2 fruit fly cellular contexts compared by ENCODE assay signal in the genomic region with DNA sequence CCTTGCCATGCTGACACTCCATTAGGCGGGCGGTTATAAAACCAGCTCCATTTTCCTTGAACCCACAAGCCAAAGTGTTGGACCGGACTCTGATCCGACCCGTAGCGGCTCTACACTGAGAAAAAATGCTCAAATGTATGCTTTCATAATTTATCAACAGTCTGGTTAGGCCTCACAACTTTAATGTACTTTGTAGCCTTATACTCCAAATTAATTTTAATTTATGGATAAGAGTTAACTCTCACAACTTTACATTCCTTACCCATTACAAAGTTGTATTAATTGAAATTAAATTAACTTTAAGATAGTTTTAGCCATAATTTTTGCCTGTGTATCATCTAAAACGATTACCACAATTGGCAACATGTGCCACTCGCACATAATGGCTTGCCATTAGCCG.
A peak's percentile ranks its signal among the peaks of the same experiment; 100 is the strongest.
TF ChIP-seq lines count a peak whose summit lies in the region.

No protein-coding gene starts in this region.

TF ChIP-seq in whole organism, embryonic, 481 proteins besides CTCF, POLR2A, EP300 and RAD21 (continued from another document and continues in another):
- TF ChIP-seq CG13296 (GFP tag; optimal IDR thresholded peaks at IDR 0.05; lab: Kevin White, UChicago): peak; percentile 34
- peak; percentile 27 for TF ChIP-seq CG1233 (GFP tag; optimal IDR thresholded peaks at IDR 0.05; lab: Kevin White, UChicago)
- TF ChIP-seq Deaf1 (tag; optimal IDR thresholded peaks at IDR 0.05; lab: Kevin White, UChicago): peak; percentile 4
- TF ChIP-seq dysf (GFP tag; IDR thresholded peaks at IDR 0.05; lab: Robert Waterston, UW): peak; percentile 53; the same call in 2 of the 3 replicates
- TF ChIP-seq CG32532 (GFP tag; IDR thresholded peaks at IDR 0.05; lab: Robert Waterston, UW): peak; percentile 23; the same call in 1 of the 2 replicates
- no peak for TF ChIP-seq disco-r (GFP tag; optimal IDR thresholded peaks at IDR 0.05; lab: Kevin White, UChicago)
- TF ChIP-seq Pdp1 (GFP tag; optimal IDR thresholded peaks at IDR 0.05; lab: Kevin White, UChicago): peak in 1 of 2 experiments; percentile 21
- TF ChIP-seq CG12299 (tag; optimal IDR thresholded peaks at IDR 0.05; lab: Kevin White, UChicago): no peak
- no peak for TF ChIP-seq Hey (tag; optimal IDR thresholded peaks at IDR 0.05; lab: Kevin White, UChicago)
- peak; percentile 32 for TF ChIP-seq CG10209 (GFP tag; optimal IDR thresholded peaks at IDR 0.05; lab: Kevin White, UChicago)
- TF ChIP-seq bigmax (GFP tag; optimal IDR thresholded peaks at IDR 0.05; lab: Kevin White, UChicago): no peak
- no peak for TF ChIP-seq Camta (GFP tag; optimal IDR thresholded peaks at IDR 0.05; lab: Kevin White, UChicago)
- peak; percentile 11 for TF ChIP-seq CG1603 (tag; optimal IDR thresholded peaks at IDR 0.05; lab: Kevin White, UChicago)
- TF ChIP-seq pan (optimal IDR thresholded peaks at IDR 0.05; lab: Kevin White, UChicago): no peak
- TF ChIP-seq pan (GFP tag; optimal IDR thresholded peaks at IDR 0.05 in 1 of 2, IDR thresholded peaks at IDR 0.05 in 1 of 2): no peak
- TF ChIP-seq HHEX (GFP tag; optimal IDR thresholded peaks at IDR 0.05; lab: Kevin White, UChicago): peak; percentile 36
- peak; percentile 53 for TF ChIP-seq Rfx (GFP tag; IDR thresholded peaks at IDR 0.05; lab: Robert Waterston, UW)
- peak; percentile 38 for TF ChIP-seq CG18599 (GFP tag; optimal IDR thresholded peaks at IDR 0.05; lab: Kevin White, UChicago)
- 0 out of 2 replicates have a peak, but pooled peaks have one; percentile 17 for TF ChIP-seq CG4404 (GFP tag; IDR thresholded peaks at IDR 0.05; lab: Robert Waterston, UW)
- TF ChIP-seq Med (GFP tag; lab: Kevin White, UChicago): peak; percentile 83
- peak; percentile 39 for TF ChIP-seq sens (GFP tag; lab: Kevin White, UChicago)
- peak; percentile 31 for TF ChIP-seq caup (GFP tag; optimal IDR thresholded peaks at IDR 0.05; lab: Kevin White, UChicago; ENCODE audit: severe bottlenecking)
- TF ChIP-seq PHDP (tag; optimal IDR thresholded peaks at IDR 0.05; lab: Kevin White, UChicago): peak; percentile 42
- peak; percentile 42; the same call in 1 of the 3 replicates for TF ChIP-seq CG11695 (GFP tag; IDR thresholded peaks at IDR 0.05; lab: Robert Waterston, UW)
- peak; percentile 7 for TF ChIP-seq CG8388 (GFP tag; optimal IDR thresholded peaks at IDR 0.05; lab: Kevin White, UChicago)
- TF ChIP-seq CG9817 (tag; optimal IDR thresholded peaks at IDR 0.05; lab: Kevin White, UChicago): peak; percentile 26
- peak; percentile 37; the same call in 2 of the 3 replicates for TF ChIP-seq row (GFP tag; IDR thresholded peaks at IDR 0.05; lab: Robert Waterston, UW)
- TF ChIP-seq CG4854 (GFP tag; optimal IDR thresholded peaks at IDR 0.05; lab: Kevin White, UChicago): no peak
- peak; percentile 37; the same call in 1 of the 2 replicates for TF ChIP-seq gsb (GFP tag; IDR thresholded peaks at IDR 0.05; lab: Robert Waterston, UW)
- TF ChIP-seq CG8290 (GFP tag; optimal IDR thresholded peaks at IDR 0.05; lab: Kevin White, UChicago): no peak
- TF ChIP-seq CG8290 (tag; optimal IDR thresholded peaks at IDR 0.05; lab: Kevin White, UChicago): peak in 1 of 2 experiments; percentile 13
- TF ChIP-seq CG2712 (tag; optimal IDR thresholded peaks at IDR 0.05; lab: Kevin White, UChicago): peak; percentile 12
- TF ChIP-seq corto (GFP tag; optimal IDR thresholded peaks at IDR 0.05; lab: Kevin White, UChicago): no peak
- TF ChIP-seq grau (tag; optimal IDR thresholded peaks at IDR 0.05; lab: Kevin White, UChicago): peak; percentile 54
- TF ChIP-seq Bteb2 (GFP tag; optimal IDR thresholded peaks at IDR 0.05; lab: Kevin White, UChicago): peak; percentile 11
- TF ChIP-seq CG2678 (tag; optimal IDR thresholded peaks at IDR 0.05; lab: Kevin White, UChicago): peak; percentile 61
- TF ChIP-seq CG16813 (GFP tag; IDR thresholded peaks at IDR 0.05; lab: Robert Waterston, UW; ENCODE audit: partially characterized antibody): no peak
- peak; percentile 33 for TF ChIP-seq phol (tag; optimal IDR thresholded peaks at IDR 0.05; lab: Kevin White, UChicago)
- peak; percentile 23 for TF ChIP-seq CG9727 (GFP tag; optimal IDR thresholded peaks at IDR 0.05; lab: Kevin White, UChicago)
- TF ChIP-seq CG10321 (GFP tag; IDR thresholded peaks at IDR 0.05; lab: Robert Waterston, UW): no peak
- TF ChIP-seq Meics (GFP tag; optimal IDR thresholded peaks at IDR 0.05; lab: Kevin White, UChicago): peak; percentile 51
- TF ChIP-seq CG13287 (GFP tag; IDR thresholded peaks at IDR 0.05; lab: Robert Waterston, UW; ENCODE audit: partially characterized antibody): no peak
- TF ChIP-seq HmgZ (tag; optimal IDR thresholded peaks at IDR 0.05; lab: Kevin White, UChicago): peak; percentile 2
- TF ChIP-seq gro (GFP tag; optimal IDR thresholded peaks at IDR 0.05; lab: Kevin White, UChicago): peak; percentile 26
- TF ChIP-seq CG12071 (GFP tag; optimal IDR thresholded peaks at IDR 0.05; lab: Kevin White, UChicago): peak; percentile 22
- no peak for TF ChIP-seq Ada2b (GFP tag; IDR thresholded peaks at IDR 0.05; lab: Robert Waterston, UW)
- TF ChIP-seq CG9932 (GFP tag; IDR thresholded peaks at IDR 0.05; lab: Robert Waterston, UW): peak; percentile 17; the same call in 1 of the 2 replicates
- TF ChIP-seq ase (GFP tag; IDR thresholded peaks at IDR 0.05; lab: Robert Waterston, UW): 0 out of 3 replicates have a peak, but pooled peaks have one; percentile 11
- peak; percentile 33 for TF ChIP-seq Fer3 (tag; optimal IDR thresholded peaks at IDR 0.05; lab: Kevin White, UChicago)
- TF ChIP-seq CG3281 (GFP tag; optimal IDR thresholded peaks at IDR 0.05; lab: Kevin White, UChicago): peak; percentile 45
- TF ChIP-seq nmo (GFP tag; optimal IDR thresholded peaks at IDR 0.05; lab: Kevin White, UChicago): peak; percentile 40
- 0 out of 3 replicates have a peak, but pooled peaks have one; percentile 31 for TF ChIP-seq CG7357 (GFP tag; IDR thresholded peaks at IDR 0.05; lab: Robert Waterston, UW)
- no peak for TF ChIP-seq psq (GFP tag; optimal IDR thresholded peaks at IDR 0.05; lab: Kevin White, UChicago)
- TF ChIP-seq CG7556 (GFP tag; optimal IDR thresholded peaks at IDR 0.05; lab: Kevin White, UChicago): peak; percentile 31
- TF ChIP-seq CG7839 (tag; optimal IDR thresholded peaks at IDR 0.05; lab: Kevin White, UChicago): peak; percentile 59
- TF ChIP-seq Drgx (GFP tag; IDR thresholded peaks at IDR 0.05; lab: Robert Waterston, UW): peak; percentile 67; the same call in 1 of the 2 replicates
- TF ChIP-seq ranshi (GFP tag; IDR thresholded peaks at IDR 0.05; lab: Robert Waterston, UW): 0 out of 2 replicates have a peak, but pooled peaks have one; percentile 17
- no peak for TF ChIP-seq wor (GFP tag; IDR thresholded peaks at IDR 0.05; lab: Robert Waterston, UW)
- peak; percentile 65 for TF ChIP-seq gem (tag; optimal IDR thresholded peaks at IDR 0.05; lab: Kevin White, UChicago)
- peak; percentile 53 for TF ChIP-seq unpg (GFP tag; optimal IDR thresholded peaks at IDR 0.05; lab: Kevin White, UChicago)
- TF ChIP-seq CG17385 (GFP tag; optimal IDR thresholded peaks at IDR 0.05; lab: Kevin White, UChicago): peak; percentile 25

TF ChIP-seq in whole organism, prepupa, 60 proteins besides CTCF, POLR2A, EP300 and RAD21 (continued from another document):
- no peak for TF ChIP-seq CG9139 (GFP tag; optimal IDR thresholded peaks at IDR 0.05; lab: Kevin White, UChicago)
- peak; percentile 39 for TF ChIP-seq OdsH (GFP tag; optimal IDR thresholded peaks at IDR 0.05; lab: Kevin White, UChicago)
- peak; percentile 70 for TF ChIP-seq Eip78C (GFP tag; lab: Kevin White, UChicago)
- TF ChIP-seq net (GFP tag; optimal IDR thresholded peaks at IDR 0.05; lab: Kevin White, UChicago): no peak
- TF ChIP-seq cyc (GFP tag; optimal IDR thresholded peaks at IDR 0.05; lab: Kevin White, UChicago): no peak
- no peak for TF ChIP-seq Hr39 (GFP tag; optimal IDR thresholded peaks at IDR 0.05; lab: Kevin White, UChicago)
- peak; percentile 84 for TF ChIP-seq CG8119 (GFP tag; IDR thresholded peaks at IDR 0.05; lab: Robert Waterston, UW)
- no peak for TF ChIP-seq esn (GFP tag; optimal IDR thresholded peaks at IDR 0.05; lab: Kevin White, UChicago)
- TF ChIP-seq CG6276 (GFP tag; optimal IDR thresholded peaks at IDR 0.05; lab: Kevin White, UChicago): peak; percentile 71
- TF ChIP-seq CG11902 (GFP tag; optimal IDR thresholded peaks at IDR 0.05; lab: Kevin White, UChicago): no peak
- TF ChIP-seq CG3032 (tag; optimal IDR thresholded peaks at IDR 0.05; lab: Kevin White, UChicago): no peak
- TF ChIP-seq CG6854 (GFP tag; optimal IDR thresholded peaks at IDR 0.05; lab: Kevin White, UChicago): no peak
TF ChIP-seq in whole organism, prepupa: peak in this region for 14.
